Fruit fly (Drosophila melanogaster) whole organism, embryonic: Measurements from ENCODE around the gene Wnt6.

Experiments used
- Antp ChIP-seq: fragments of 200-800 bp; sonication (Bioruptor generic); optimal IDR thresholded peaks from 3 replicates; lab custom pipeline; 2016; ENCODE audit warnings: missing biosample characterization, missing genetic modification characterization
- Asciz ChIP-seq: fragments of 200-800 bp; sonication (Bioruptor generic); optimal IDR thresholded peaks from 2 replicates; lab custom pipeline; 2017; ENCODE audit warnings: missing biosample characterization, mild to moderate bottlenecking, missing genetic modification characterization, missing genetic modification reagents
- Bgb ChIP-seq: fragments of 200-800 bp; sonication (Bioruptor generic); IDR thresholded peaks from 2 replicates; pipeline ENCODE4 v1.3.6; 2022; ENCODE audit warnings: missing biosample characterization, missing genetic modification characterization; ENCODE audit not compliant: partially characterized antibody
- CG10366 ChIP-seq: fragments of 200-800 bp; sonication (Bioruptor generic); IDR thresholded peaks from 2 replicates; pipeline ENCODE4 v1.3.6; 2022; ENCODE audit warnings: missing biosample characterization, missing genetic modification characterization
- CG12155 ChIP-seq: fragments of 200-800 bp; sonication (Bioruptor generic); optimal IDR thresholded peaks from 3 replicates; lab custom pipeline; 2016; ENCODE audit warnings: missing biosample characterization, missing genetic modification characterization
- CG12391 ChIP-seq: fragments of 200-800 bp; sonication (Bioruptor generic); optimal IDR thresholded peaks from 3 replicates; lab custom pipeline; 2018; ENCODE audit warnings: missing biosample characterization, mild to moderate bottlenecking, missing genetic modification characterization, moderate library complexity
- CG12659 ChIP-seq: fragments of 200-800 bp; sonication (Bioruptor generic); optimal IDR thresholded peaks from 3 replicates; lab custom pipeline; 2017; ENCODE audit warnings: mild to moderate bottlenecking, missing biosample characterization, missing genetic modification reagents, missing genetic modification characterization
- CG13775 ChIP-seq: fragments of 200-800 bp; sonication (Bioruptor generic); optimal IDR thresholded peaks from 3 replicates; lab custom pipeline; 2017; ENCODE audit warnings: missing biosample characterization, mild to moderate bottlenecking, missing genetic modification characterization
- CG15696 ChIP-seq: fragments of 200-800 bp; sonication (Bioruptor generic); optimal IDR thresholded peaks from 2 replicates; lab custom pipeline; 2019; ENCODE audit warnings: missing biosample characterization, mild to moderate bottlenecking, missing genetic modification characterization, moderate library complexity
- CG18599 ChIP-seq: fragments of 200-800 bp; sonication (Bioruptor generic); optimal IDR thresholded peaks from 3 replicates; lab custom pipeline; 2017; ENCODE audit warnings: missing biosample characterization, missing genetic modification characterization, mild to moderate bottlenecking, moderate library complexity, missing genetic modification reagents
- CG18764 ChIP-seq: fragments of 200-800 bp; sonication (Bioruptor generic); optimal IDR thresholded peaks from 3 replicates; lab custom pipeline; 2016; ENCODE audit warnings: missing biosample characterization, missing genetic modification characterization
- CG2129 ChIP-seq: fragments of 200-800 bp; sonication (Bioruptor generic); IDR thresholded peaks from 2 replicates; pipeline ENCODE4 v1.3.6; 2022; ENCODE audit warnings: missing biosample characterization, missing genetic modification characterization; ENCODE audit not compliant: partially characterized antibody
- CG31388 ChIP-seq: fragments of 200-800 bp; sonication (Bioruptor generic); optimal IDR thresholded peaks from 2 replicates; lab custom pipeline; 2016; ENCODE audit warnings: missing biosample characterization, missing genetic modification characterization
- CG31441 ChIP-seq: fragments of 200-800 bp; sonication (Bioruptor generic); IDR thresholded peaks from 2 replicates; pipeline ENCODE4 v1.3.6; 2022; ENCODE audit warnings: missing biosample characterization, missing genetic modification characterization
- CG3407 ChIP-seq: fragments of 200-800 bp; sonication (Bioruptor generic); optimal IDR thresholded peaks from 2 replicates; lab custom pipeline; 2018; ENCODE audit warnings: missing biosample characterization, mild to moderate bottlenecking, missing genetic modification characterization
- CG34422 ChIP-seq: fragments of 200-800 bp; sonication (Bioruptor generic); IDR thresholded peaks from 3 replicates; pipeline ENCODE4 v1.3.6; 2022; ENCODE audit warnings: missing biosample characterization, missing genetic modification characterization
- CG7839 ChIP-seq: fragments of 200-800 bp; sonication (Bioruptor generic); optimal IDR thresholded peaks from 3 replicates; lab custom pipeline; 2018; ENCODE audit warnings: missing biosample characterization, mild to moderate bottlenecking, missing genetic modification characterization, moderate library complexity
- CG7987 ChIP-seq: fragments of 200-800 bp; sonication (Bioruptor generic); optimal IDR thresholded peaks from 2 replicates; lab custom pipeline; 2018; ENCODE audit warnings: missing biosample characterization, mild to moderate bottlenecking, missing genetic modification characterization, moderate library complexity
- CG8359 ChIP-seq: fragments of 200-800 bp; sonication (Bioruptor generic); optimal IDR thresholded peaks from 2 replicates; lab custom pipeline; 2017; ENCODE audit warnings: missing biosample characterization, mild to moderate bottlenecking, missing genetic modification characterization, borderline replicate concordance
- CG9215 ChIP-seq: fragments of 200-800 bp; sonication (Bioruptor generic); IDR thresholded peaks from 2 replicates; pipeline ENCODE4 v1.3.6; 2022; ENCODE audit warnings: missing biosample characterization, missing genetic modification characterization
- CG9876 ChIP-seq: fragments of 200-800 bp; sonication (Bioruptor generic); optimal IDR thresholded peaks from 2 replicates; lab custom pipeline; 2016; ENCODE audit warnings: missing biosample characterization, missing genetic modification characterization
- CHES-1-like ChIP-seq: fragments of 200-800 bp; sonication (Bioruptor generic); optimal IDR thresholded peaks from 2 replicates; lab custom pipeline; 2016; ENCODE audit warnings: missing biosample characterization, missing genetic modification characterization
- CTCF ChIP-seq: fragments of 200-800 bp; sonication (Bioruptor generic); optimal IDR thresholded peaks from 2 replicates; lab custom pipeline; 2017; ENCODE audit warnings: missing biosample characterization, mild to moderate bottlenecking, missing genetic modification characterization, moderate library complexity
- D19B ChIP-seq: fragments of 200-800 bp; sonication (Bioruptor generic); optimal IDR thresholded peaks from 2 replicates; lab custom pipeline; 2017; ENCODE audit warnings: missing biosample characterization, mild to moderate bottlenecking, missing genetic modification characterization
- Fer3 ChIP-seq: fragments of 200-800 bp; sonication (Bioruptor generic); optimal IDR thresholded peaks from 2 replicates; lab custom pipeline; 2018; ENCODE audit warnings: missing biosample characterization, mild to moderate bottlenecking, missing genetic modification characterization, moderate library complexity
- Gug ChIP-seq: fragments of 200-800 bp; sonication (Bioruptor generic); IDR thresholded peaks from 4 replicates; pipeline ENCODE4 v1.3.6; 2022; ENCODE audit warnings: missing biosample characterization, missing genetic modification characterization
- Hmr ChIP-seq: fragments of 200-800 bp; sonication (Bioruptor generic); optimal IDR thresholded peaks from 3 replicates; lab custom pipeline; 2017; ENCODE audit warnings: mild to moderate bottlenecking, missing biosample characterization, missing genetic modification reagents, missing genetic modification characterization
- Jarid2 ChIP-seq: fragments of 200-800 bp; sonication (Bioruptor generic); optimal IDR thresholded peaks from 3 replicates; lab custom pipeline; 2017; ENCODE audit warnings: mild to moderate bottlenecking, missing biosample characterization, missing genetic modification reagents, missing genetic modification characterization
- Med ChIP-seq: fragments of 200-800 bp; sonication (Bioruptor generic); peaks from one replicate; lab custom pipeline; 2016; ENCODE audit warnings: missing biosample characterization, missing genetic modification characterization, mild to moderate bottlenecking, inconsistent platforms, moderate library complexity
- NFAT ChIP-seq: fragments of 200-800 bp; sonication (Bioruptor generic); IDR thresholded peaks from 2 replicates; pipeline ENCODE4 v1.3.6; 2022; ENCODE audit warnings: missing biosample characterization, missing genetic modification characterization
- Nf-YA ChIP-seq: fragments of 200-800 bp; sonication (Bioruptor generic); IDR thresholded peaks from 2 replicates; pipeline ENCODE4 v1.3.6; 2022; ENCODE audit warnings: missing biosample characterization, missing genetic modification characterization
- ab ChIP-seq: fragments of 200-800 bp; sonication (Bioruptor generic); optimal IDR thresholded peaks from 2 replicates; lab custom pipeline; 2016; ENCODE audit warnings: missing biosample characterization, missing genetic modification characterization
- al ChIP-seq: fragments of 200-800 bp; sonication (Bioruptor generic); IDR thresholded peaks from 2 replicates; pipeline ENCODE4 v1.3.6; 2022; ENCODE audit warnings: missing biosample characterization, missing genetic modification characterization
- cas ChIP-seq: fragments of 200-800 bp; sonication (Bioruptor generic); IDR thresholded peaks from 2 replicates; pipeline ENCODE4 v1.3.6; 2022; ENCODE audit warnings: missing biosample characterization, missing genetic modification characterization
- da ChIP-seq: fragments of 200-800 bp; sonication (Bioruptor generic); optimal IDR thresholded peaks from 2 replicates; lab custom pipeline; 2016; ENCODE audit warnings: missing biosample characterization, missing genetic modification characterization
- disco-r ChIP-seq: fragments of 200-800 bp; sonication (Bioruptor generic); optimal IDR thresholded peaks from 2 replicates; lab custom pipeline; 2016; ENCODE audit warnings: missing biosample characterization, missing genetic modification characterization
- en ChIP-seq: fragments of 200-800 bp; sonication (Bioruptor generic); optimal IDR thresholded peaks from 2 replicates; lab custom pipeline; 2016; ENCODE audit warnings: missing biosample characterization, missing genetic modification characterization
- eve ChIP-seq, 2 experiments: fragments of >200 bp; optimal IDR thresholded peaks; 2 replicates each; lab custom pipeline; 2017; ENCODE audit warnings: missing biosample characterization in 2 of 2, missing genetic modification characterization in 2 of 2
- exex ChIP-seq: fragments of 200-800 bp; sonication (Bioruptor generic); optimal IDR thresholded peaks from 4 replicates; lab custom pipeline; 2018; ENCODE audit warnings: missing biosample characterization, mild to moderate bottlenecking, missing genetic modification characterization, moderate library complexity
- inv ChIP-seq: fragments of 200-800 bp; sonication (Bioruptor generic); IDR thresholded peaks from 2 replicates; pipeline ENCODE4 v1.3.6; 2022; ENCODE audit warnings: missing biosample characterization, missing genetic modification characterization; ENCODE audit not compliant: partially characterized antibody
- klu ChIP-seq: fragments of 200-800 bp; sonication (Bioruptor generic); IDR thresholded peaks from 2 replicates; pipeline ENCODE4 v1.3.6; 2022; ENCODE audit warnings: missing biosample characterization, missing genetic modification characterization
- lab ChIP-seq: fragments of 200-800 bp; sonication (Bioruptor generic); optimal IDR thresholded peaks from 3 replicates; lab custom pipeline; 2017; ENCODE audit warnings: missing biosample characterization, missing genetic modification characterization, mild to moderate bottlenecking, moderate library complexity, missing genetic modification reagents
- mirr ChIP-seq: fragments of 200-800 bp; sonication (Bioruptor generic); optimal IDR thresholded peaks from 3 replicates; lab custom pipeline; 2018; ENCODE audit warnings: missing biosample characterization, mild to moderate bottlenecking, missing genetic modification characterization
- mld ChIP-seq: fragments of 200-800 bp; sonication (Bioruptor generic); IDR thresholded peaks from 3 replicates; pipeline ENCODE4 v1.3.6; 2022; ENCODE audit warnings: missing biosample characterization, missing genetic modification characterization; ENCODE audit not compliant: partially characterized antibody
- psq ChIP-seq: fragments of 200-800 bp; sonication (Bioruptor generic); optimal IDR thresholded peaks from 2 replicates; lab custom pipeline; 2017; ENCODE audit warnings: missing biosample characterization, missing genetic modification characterization
- sob ChIP-seq: fragments of 200-800 bp; sonication (Bioruptor generic); IDR thresholded peaks from 2 replicates; pipeline ENCODE4 v1.3.6; 2022; ENCODE audit warnings: missing biosample characterization, missing genetic modification characterization
- ttk ChIP-seq: fragments of 200-800 bp; sonication (Bioruptor generic); IDR thresholded peaks from 2 replicates; pipeline ENCODE4 v2.1.2; 2022; ENCODE audit warnings: missing biosample characterization, missing genetic modification characterization
- usp ChIP-seq: fragments of >200 bp; optimal IDR thresholded peaks from 2 replicates; lab custom pipeline; 2017; ENCODE audit warnings: missing biosample characterization, missing genetic modification characterization
- vvl ChIP-seq: fragments of 200-800 bp; sonication (Bioruptor generic); IDR thresholded peaks from 2 replicates; pipeline ENCODE4 v1.3.6; 2022; ENCODE audit warnings: missing biosample characterization, missing genetic modification characterization
- wor ChIP-seq: fragments of 200-800 bp; sonication (Bioruptor generic); IDR thresholded peaks from 2 replicates; pipeline ENCODE4 v1.3.6; 2022; ENCODE audit warnings: missing biosample characterization, missing genetic modification characterization

Gene Wnt6

dm6 chr2L:7387813-7388558 is 54.5 kb downstream of the Wnt6 start, which contains the start of the genes CG5149 and gudu (continued):
- TF ChIP-seq CG18764 (GFP tag; lab: Kevin White, UChicago) (no peak), NFAT (GFP tag; lab: Robert Waterston, UW) (no peak), Antp (GFP tag; lab: Kevin White, UChicago) (no peak), CG8359 (GFP tag; lab: Kevin White, UChicago) (no peak), CG2129 (GFP tag; lab: Robert Waterston, UW) (peak; percentile 51), en (GFP tag; lab: Kevin White, UChicago) (no peak), eve (GFP tag; optimal IDR thresholded peaks at IDR 0.05; lab: Kevin White, UChicago) (no peak), mirr (no peak), Asciz (GFP tag; lab: Kevin White, UChicago) (no peak), Bgb (GFP tag; lab: Robert Waterston, UW) (peak; percentile 94), CG15696 (tag; lab: Kevin White, UChicago) (no peak), CG7987 (GFP tag; lab: Kevin White, UChicago) (peak; percentile 24), Hmr (GFP tag; lab: Kevin White, UChicago) (peak; percentile 57), CG12659 (peak; percentile 65), ab (GFP tag; lab: Kevin White, UChicago) (no peak), da (no peak), CG12391 (tag; lab: Kevin White, UChicago) (no peak), usp (no peak), ttk (no peak), CG34422 (GFP tag; lab: Robert Waterston, UW) (no peak), exex (tag; lab: Kevin White, UChicago) (peak; percentile 0), Med (GFP tag; lab: Kevin White, UChicago) (peak; percentile 87), CG31388 (GFP tag; lab: Kevin White, UChicago) (no peak), Fer3 (tag; lab: Kevin White, UChicago) (no peak), CG10366 (GFP tag; lab: Robert Waterston, UW) (peak; percentile 7; the same call in 1 of the 2 replicates), Gug (GFP tag; lab: Robert Waterston, UW) (no peak; the same call in 3 of the 4 replicates), CG12155 (GFP tag; lab: Kevin White, UChicago) (no peak), disco-r (GFP tag; lab: Kevin White, UChicago) (no peak), sob (peak; percentile 26; the same call in 1 of the 2 replicates), D19B (GFP tag; lab: Kevin White, UChicago) (no peak), Jarid2 (GFP tag; lab: Kevin White, UChicago) (peak; percentile 26), cas (no peak), CTCF (peak; percentile 87), psq (no peak), CG13775 (peak; percentile 78), CG18599 (no peak), wor (GFP tag; lab: Robert Waterston, UW) (no peak), klu (GFP tag; lab: Robert Waterston, UW) (no peak), vvl (GFP tag; lab: Robert Waterston, UW) (peak; percentile 73), CG31441 (GFP tag; lab: Robert Waterston, UW) (peak; percentile 30; the same call in 1 of the 2 replicates), al (no peak), CHES-1-like (GFP tag; lab: Kevin White, UChicago) (peak; percentile 47), CG3407 (no peak), lab (GFP tag; lab: Kevin White, UChicago) (peak; percentile 7), Nf-YA (GFP tag; lab: Robert Waterston, UW) (no peak), CG9876 (GFP tag; lab: Kevin White, UChicago) (no peak), CG7839 (tag; lab: Kevin White, UChicago) (no peak), inv (GFP tag; lab: Robert Waterston, UW) (peak; percentile 89), CG9215 (GFP tag; lab: Robert Waterston, UW) (no peak), mld (GFP tag; lab: Robert Waterston, UW) (peak; percentile 88; the same call in 2 of the 3 replicates)
